Worm (Caenorhabditis elegans): Measurements from ENCODE around the gene F53A2.1.

DNA sequence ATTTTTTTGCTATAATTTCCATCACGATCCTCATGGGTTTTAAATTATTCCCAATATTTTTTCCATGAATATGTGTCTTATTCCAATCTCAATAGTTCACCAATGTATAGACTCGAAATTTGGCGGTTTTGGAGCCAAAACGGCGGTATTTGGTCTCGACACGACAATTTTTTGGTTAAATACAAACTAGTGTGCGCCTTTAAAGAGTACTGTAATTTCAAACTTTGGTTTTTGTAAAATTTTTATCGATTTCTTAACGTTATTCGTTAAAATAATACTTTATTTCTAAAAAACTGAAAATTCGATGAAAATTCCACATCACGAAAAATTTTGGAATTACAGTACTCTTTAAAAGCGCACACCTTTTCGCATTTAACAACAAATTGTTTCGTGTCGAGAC is 10.0 kb downstream of the F53A2.1 start:
- no peak for TF ChIP-seq unc-39 (tag; optimal IDR thresholded peaks at IDR 0.05)
- no peak for TF ChIP-seq fos-1 (tag; optimal IDR thresholded peaks at IDR 0.05)
- no peak for TF ChIP-seq pha-4 (GFP tag; IDR thresholded peaks at IDR 0.05)
- TF ChIP-seq pha-4 (tag; optimal IDR thresholded peaks at IDR 0.05): no peak
- no peak for TF ChIP-seq nhr-41 (GFP tag; IDR thresholded peaks at IDR 0.05)
- no peak for TF ChIP-seq egl-27 (tag; optimal IDR thresholded peaks at IDR 0.05)
- no peak for TF ChIP-seq dve-1 (tag; optimal IDR thresholded peaks at IDR 0.05; ENCODE audit: insufficient read depth)
- TF ChIP-seq skn-1 (tag; optimal IDR thresholded peaks at IDR 0.05): no peak

Measured in whole organism, L4 larva.